Fruit fly (Drosophila melanogaster): ENCODE data around the gene CG31909.

- TF ChIP-seq EcR (GFP tag; optimal IDR thresholded peaks at IDR 0.05) (no peak), CG13204 (GFP tag; optimal IDR thresholded peaks at IDR 0.05) (no peak), rn (GFP tag; IDR thresholded peaks at IDR 0.05) (no peak), CG34367 (tag; optimal IDR thresholded peaks at IDR 0.05) (no peak), CG9948 (tag; optimal IDR thresholded peaks at IDR 0.05) (no peak)
Observed at dm6 chr2L:7298744-7299366, 41.5 kb downstream of the CG31909 start.
